Worm (Caenorhabditis elegans) whole organism, L2 larva: ENCODE results near the gene dod-21.

Source experiments
- blmp-1 ChIP-seq: sonication (generic microtip); optimal IDR thresholded peaks from 2 replicates; lab custom pipeline; 2017; ENCODE audit warnings: missing genetic modification characterization, mild to moderate bottlenecking, missing compliant biosample characterization, antibody characterized with exemption, moderate library complexity; ENCODE audit not compliant: insufficient read depth
- elt-3 ChIP-seq: sonication (generic microtip); optimal IDR thresholded peaks from 2 replicates; lab custom pipeline; 2017; ENCODE audit warnings: missing biosample characterization, missing genetic modification characterization
- lsy-2 ChIP-seq, 2 experiments: fragments of 150-350 bp in 1 of 2; sonication (generic microtip) in 1 of 2; optimal IDR thresholded peaks; 2 replicates each; lab custom pipeline; 2014 to 2017; ENCODE audit warnings: missing biosample characterization in 2 of 2, missing genetic modification characterization in 2 of 2
- nhr-10 ChIP-seq: sonication (generic microtip); optimal IDR thresholded peaks from 2 replicates; lab custom pipeline; 2017; ENCODE audit warnings: missing biosample characterization, missing genetic modification characterization
- nhr-11 ChIP-seq: fragments of 150-350 bp; optimal IDR thresholded peaks from 2 replicates; lab custom pipeline; 2014; ENCODE audit warnings: missing biosample characterization, missing genetic modification characterization
- nhr-237 ChIP-seq: fragments of 150-350 bp; optimal IDR thresholded peaks from 2 replicates; lab custom pipeline; 2014; ENCODE audit warnings: missing biosample characterization, missing genetic modification characterization
- unc-62 ChIP-seq: fragments of 150-350 bp; optimal IDR thresholded peaks from 2 replicates; lab custom pipeline; 2014; ENCODE audit warnings: missing biosample characterization, missing genetic modification reagents, missing genetic modification characterization
- ztf-11 ChIP-seq: sonication (generic microtip); optimal IDR thresholded peaks from 2 replicates; lab custom pipeline; 2017; ENCODE audit warnings: missing biosample characterization, missing genetic modification characterization

DNA sequence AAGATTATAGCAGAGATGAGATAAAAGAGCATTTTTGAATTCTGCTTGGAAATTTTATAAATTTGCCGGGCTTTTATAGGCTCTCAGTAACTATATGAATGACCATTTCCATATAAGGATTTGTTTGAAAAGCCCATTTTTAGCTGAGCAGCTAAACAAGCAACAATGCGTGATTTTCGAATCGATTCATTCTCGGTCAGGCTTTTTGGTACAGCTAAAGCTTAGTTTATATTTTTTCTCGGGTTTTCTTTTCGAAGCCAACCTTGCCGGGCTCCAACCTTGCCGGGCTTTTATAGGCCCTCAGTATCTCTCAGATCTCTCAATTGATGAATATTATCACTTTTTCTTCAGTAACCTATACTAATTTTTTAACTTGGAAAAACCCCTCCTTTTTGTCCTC lies 12.2 kb upstream of the dod-21 start, which contains the start of gene srlf-4:
- TF ChIP-seq lsy-2 (tag; optimal IDR thresholded peaks at IDR 0.05; lab: Kevin White, UChicago), result no peak
- TF ChIP-seq unc-62 (GFP tag; lab: Kevin White, UChicago), result no peak
- TF ChIP-seq elt-3 (tag; lab: Kevin White, UChicago), result no peak
- no peak for TF ChIP-seq nhr-10 (tag; lab: Kevin White, UChicago)
- TF ChIP-seq nhr-11 (tag; lab: Kevin White, UChicago), result no peak
- TF ChIP-seq ztf-11 (tag; lab: Kevin White, UChicago), result no peak
- no peak for TF ChIP-seq nhr-237 (tag; lab: Kevin White, UChicago)
- no peak for TF ChIP-seq blmp-1 (tag; lab: Kevin White, UChicago)
